Worm (Caenorhabditis elegans): Measurements from ENCODE around the gene lin-1.

ce11 chrIV:2242349-2243088 is 57.6 kb downstream of the lin-1 start, which contains the start of the genes M70.3 and M70.2:
- TF ChIP-seq aptf-2 (GFP tag; conservative IDR thresholded peaks at IDR 0.05) (no peak), B0336.3 (GFP tag; IDR thresholded peaks at IDR 0.05) (no peak), lsy-27 (tag; optimal IDR thresholded peaks at IDR 0.05; ENCODE audit: borderline replicate concordance, insufficient read depth) (no peak), nfya-1 (tag; optimal IDR thresholded peaks at IDR 0.05; ENCODE audit: borderline replicate concordance, insufficient read depth) (no peak), nhr-179 (tag; optimal IDR thresholded peaks at IDR 0.05) (no peak), hmg-20 (GFP tag; IDR thresholded peaks at IDR 0.05) (no peak), him-1 (tag; optimal IDR thresholded peaks at IDR 0.05) (no peak), C06A6.2 (GFP tag; conservative IDR thresholded peaks at IDR 0.05) (no peak), rpc-1 (optimal IDR thresholded peaks at IDR 0.05) (no peak), rpc-1 (tag; optimal IDR thresholded peaks at IDR 0.05) (no peak), ztf-28 (GFP tag; IDR thresholded peaks at IDR 0.05) (no peak), hmg-1.2 (GFP tag; IDR thresholded peaks at IDR 0.05) (no peak), snpc-4 (GFP tag; optimal IDR thresholded peaks at IDR 0.05) (no peak), snpc-4 (tag; optimal IDR thresholded peaks at IDR 0.05) (no peak), atf-7 (tag; optimal IDR thresholded peaks at IDR 0.05) (no peak), hlh-12 (tag; optimal IDR thresholded peaks at IDR 0.05) (no peak)

All from whole organism, young adult.